Fruit fly (Drosophila melanogaster): ENCODE results near the gene for.

The for gene

DNA sequence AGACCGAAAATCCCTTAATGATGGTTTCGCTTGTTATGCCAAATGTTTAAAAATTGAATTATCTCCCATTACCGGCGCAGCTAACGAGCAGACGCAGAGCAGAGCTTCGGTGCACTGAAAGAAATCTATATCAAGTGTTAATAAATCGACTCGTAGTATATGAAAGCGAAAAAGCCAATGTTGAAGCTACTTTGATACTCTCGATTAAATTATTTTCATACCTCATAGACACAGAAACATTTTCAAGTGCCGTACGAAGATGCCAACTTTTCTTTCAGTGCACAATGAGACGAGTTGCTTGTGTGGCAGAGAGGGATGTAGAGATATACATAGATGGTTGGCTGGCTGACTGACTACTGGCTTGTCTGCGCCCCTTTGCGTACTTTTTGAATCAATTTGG lies 19.0 kb upstream of the for start (continued):
- TF ChIP-seq Hey (tag; optimal IDR thresholded peaks at IDR 0.05) (no peak), Asciz (GFP tag; optimal IDR thresholded peaks at IDR 0.05) (no peak), CG10959 (GFP tag; IDR thresholded peaks at IDR 0.05) (peak; percentile 55), CG2129 (GFP tag; IDR thresholded peaks at IDR 0.05; ENCODE audit: partially characterized antibody) (no peak), HmgD (GFP tag; optimal IDR thresholded peaks at IDR 0.05) (no peak), CG13624 (GFP tag; optimal IDR thresholded peaks at IDR 0.05) (no peak), CG5245 (GFP tag; optimal IDR thresholded peaks at IDR 0.05) (peak; percentile 30), CG7556 (GFP tag; optimal IDR thresholded peaks at IDR 0.05) (no peak), B-H1 (GFP tag; IDR thresholded peaks at IDR 0.05) (no peak), CG7839 (tag; optimal IDR thresholded peaks at IDR 0.05) (no peak), gcm2 (GFP tag; optimal IDR thresholded peaks at IDR 0.05) (no peak), Antp (GFP tag; optimal IDR thresholded peaks at IDR 0.05) (peak; percentile 20), E2f2 (GFP tag; IDR thresholded peaks at IDR 0.05) (0 out of 2 replicates have a peak, but pooled peaks have one; percentile 7), tap (tag; optimal IDR thresholded peaks at IDR 0.05) (peak; percentile 11), btn (GFP tag; optimal IDR thresholded peaks at IDR 0.05) (no peak), NK7.1 (GFP tag; optimal IDR thresholded peaks at IDR 0.05) (no peak), lbe (GFP tag; optimal IDR thresholded peaks at IDR 0.05) (no peak), CG15269 (tag; optimal IDR thresholded peaks at IDR 0.05) (no peak), CG16863 (GFP tag; optimal IDR thresholded peaks at IDR 0.05) (peak; percentile 12), Scr (GFP tag; IDR thresholded peaks at IDR 0.05; ENCODE audit: partially characterized antibody) (no peak), CkIIα-i1 (GFP tag; IDR thresholded peaks at IDR 0.05) (no peak), CG12236 (GFP tag; optimal IDR thresholded peaks at IDR 0.05) (no peak), CG4820 (GFP tag; optimal IDR thresholded peaks at IDR 0.05) (peak; percentile 47), CG42726 (GFP tag; IDR thresholded peaks at IDR 0.05; ENCODE audit: partially characterized antibody) (no peak), Ssrp (tag; optimal IDR thresholded peaks at IDR 0.05) (no peak), ind (GFP tag; optimal IDR thresholded peaks at IDR 0.05) (no peak), CG16815 (GFP tag; optimal IDR thresholded peaks at IDR 0.05) (peak; percentile 8), Gsc (GFP tag; IDR thresholded peaks at IDR 0.05) (no peak), Fer3 (tag; optimal IDR thresholded peaks at IDR 0.05) (no peak), Hmr (GFP tag; optimal IDR thresholded peaks at IDR 0.05) (no peak), wdn (GFP tag; IDR thresholded peaks at IDR 0.05) (no peak), CG8944 (GFP tag; optimal IDR thresholded peaks at IDR 0.05) (no peak), gro (GFP tag; optimal IDR thresholded peaks at IDR 0.05) (no peak), MBD-R2 (GFP tag; IDR thresholded peaks at IDR 0.05) (no peak), luna (GFP tag; optimal IDR thresholded peaks at IDR 0.05) (no peak), pb (GFP tag; optimal IDR thresholded peaks at IDR 0.05) (no peak), odd (GFP tag; optimal IDR thresholded peaks at IDR 0.05) (no peak), Side (GFP tag; optimal IDR thresholded peaks at IDR 0.05) (peak; percentile 17), CG4404 (GFP tag; IDR thresholded peaks at IDR 0.05) (peak; percentile 41; the same call in 1 of the 2 replicates), HHEX (GFP tag; optimal IDR thresholded peaks at IDR 0.05) (no peak), CG6683 (GFP tag; optimal IDR thresholded peaks at IDR 0.05) (no peak), Poxn (GFP tag; IDR thresholded peaks at IDR 0.05) (no peak), CG32772 (GFP tag; IDR thresholded peaks at IDR 0.05) (0 out of 2 replicates have a peak, but pooled peaks have one; percentile 7), Oaz (GFP tag; IDR thresholded peaks at IDR 0.05) (no peak), CG1233 (GFP tag; optimal IDR thresholded peaks at IDR 0.05) (no peak), CG6272 (GFP tag; IDR thresholded peaks at IDR 0.05) (no peak), CG6765 (GFP tag; optimal IDR thresholded peaks at IDR 0.05) (no peak), Sry-δ (GFP tag; optimal IDR thresholded peaks at IDR 0.05) (no peak), jing (GFP tag; optimal IDR thresholded peaks at IDR 0.05) (peak; percentile 33), Mes4 (GFP tag; optimal IDR thresholded peaks at IDR 0.05) (no peak), p53 (GFP tag; optimal IDR thresholded peaks at IDR 0.05) (no peak), Lhr (GFP tag; optimal IDR thresholded peaks at IDR 0.05) (peak; percentile 1)
